Fruit fly (Drosophila melanogaster) whole organism, prepupa: ENCODE data around the gene Slob.

ENCODE experiments used
- CG11294 ChIP-seq: fragments of 200-800 bp; sonication (Bioruptor generic); IDR thresholded peaks from 2 replicates; pipeline ENCODE4 v1.3.6; 2022; ENCODE audit warnings: missing biosample characterization, missing genetic modification characterization
- CG11902 ChIP-seq: fragments of 200-800 bp; sonication (Bioruptor generic); optimal IDR thresholded peaks from 3 replicates; lab custom pipeline; 2016; ENCODE audit warnings: missing biosample characterization, missing genetic modification characterization
- CG16779 ChIP-seq: fragments of 200-800 bp; sonication (Bioruptor generic); optimal IDR thresholded peaks from 3 replicates; lab custom pipeline; 2017; ENCODE audit warnings: missing biosample characterization, mild to moderate bottlenecking, missing genetic modification characterization
- CG3032 ChIP-seq: fragments of 200-800 bp; optimal IDR thresholded peaks from 2 replicates; lab custom pipeline; 2019; ENCODE audit warnings: missing biosample characterization, mild to moderate bottlenecking, missing genetic modification characterization, moderate library complexity
- CG31627 ChIP-seq: fragments of 200-800 bp; sonication (Bioruptor generic); optimal IDR thresholded peaks from 3 replicates; lab custom pipeline; 2016; ENCODE audit warnings: missing biosample characterization, missing genetic modification characterization
- CG32006 ChIP-seq: fragments of 200-800 bp; sonication (Bioruptor generic); optimal IDR thresholded peaks from 3 replicates; lab custom pipeline; 2017; ENCODE audit warnings: missing biosample characterization, mild to moderate bottlenecking, missing genetic modification characterization
- CG34406 ChIP-seq: fragments of 200-800 bp; sonication (Bioruptor generic); optimal IDR thresholded peaks from 3 replicates; lab custom pipeline; 2016; ENCODE audit warnings: missing biosample characterization, missing genetic modification characterization
- CG4318 ChIP-seq: fragments of 200-800 bp; sonication (Bioruptor generic); optimal IDR thresholded peaks from 3 replicates; lab custom pipeline; 2017; ENCODE audit warnings: missing biosample characterization, mild to moderate bottlenecking, missing genetic modification characterization
- CG6808 ChIP-seq: fragments of 200-800 bp; sonication (Bioruptor generic); optimal IDR thresholded peaks from 3 replicates; lab custom pipeline; 2017; ENCODE audit warnings: missing biosample characterization, missing genetic modification characterization, mild to moderate bottlenecking, moderate library complexity, missing genetic modification reagents
- CG9139 ChIP-seq: fragments of 200-800 bp; sonication (Bioruptor generic); optimal IDR thresholded peaks from 3 replicates; lab custom pipeline; 2017; ENCODE audit warnings: missing biosample characterization, mild to moderate bottlenecking, missing genetic modification characterization
- Eip75B ChIP-seq: fragments of 200-800 bp; sonication (Bioruptor generic); optimal IDR thresholded peaks from 3 replicates; lab custom pipeline; 2016; ENCODE audit warnings: missing biosample characterization, missing genetic modification characterization
- Eip78C ChIP-seq: fragments of 200-800 bp; sonication (Bioruptor generic); peaks from one replicate; lab custom pipeline; 2016; ENCODE audit warnings: missing biosample characterization, missing genetic modification characterization
- Eip93F ChIP-seq: fragments of 200-800 bp; sonication (Bioruptor generic); optimal IDR thresholded peaks from 2 replicates; lab custom pipeline; 2016; ENCODE audit warnings: missing biosample characterization, mild to moderate bottlenecking, missing genetic modification characterization
- Ets96B ChIP-seq: fragments of 200-800 bp; optimal IDR thresholded peaks from 2 replicates; lab custom pipeline; 2019; ENCODE audit warnings: missing biosample characterization, mild to moderate bottlenecking, missing genetic modification characterization, moderate library complexity
- Met ChIP-seq: fragments of 200-800 bp; sonication (Bioruptor generic); optimal IDR thresholded peaks from 3 replicates; lab custom pipeline; 2016; ENCODE audit warnings: missing biosample characterization, missing genetic modification characterization
- OdsH ChIP-seq: fragments of 200-800 bp; sonication (Bioruptor generic); optimal IDR thresholded peaks from 3 replicates; lab custom pipeline; 2016; ENCODE audit warnings: missing biosample characterization, missing genetic modification characterization
- Smox ChIP-seq: fragments of 200-800 bp; sonication (Bioruptor generic); optimal IDR thresholded peaks from 3 replicates; lab custom pipeline; 2016; ENCODE audit warnings: missing biosample characterization, missing genetic modification characterization
- achi ChIP-seq: fragments of 200-800 bp; sonication (Bioruptor generic); optimal IDR thresholded peaks from 3 replicates; lab custom pipeline; 2016; ENCODE audit warnings: missing biosample characterization, missing genetic modification characterization
- acj6 ChIP-seq: fragments of 200-800 bp; sonication (Bioruptor generic); optimal IDR thresholded peaks from 3 replicates; lab custom pipeline; 2016; ENCODE audit warnings: missing biosample characterization, missing genetic modification characterization
- cyc ChIP-seq: fragments of 200-800 bp; sonication (Bioruptor generic); optimal IDR thresholded peaks from 3 replicates; lab custom pipeline; 2016; ENCODE audit warnings: missing biosample characterization, missing genetic modification characterization
- dac ChIP-seq: fragments of 200-800 bp; sonication (Bioruptor generic); optimal IDR thresholded peaks from 2 replicates; lab custom pipeline; 2017; ENCODE audit warnings: missing biosample characterization, mild to moderate bottlenecking, missing genetic modification characterization
- eg ChIP-seq: fragments of 200-800 bp; sonication (Bioruptor generic); IDR thresholded peaks from 3 replicates; pipeline ENCODE4 v1.3.6; 2022; ENCODE audit warnings: missing biosample characterization, missing genetic modification characterization
- esn ChIP-seq: fragments of 200-800 bp; sonication (Bioruptor generic); optimal IDR thresholded peaks from 2 replicates; lab custom pipeline; 2016; ENCODE audit warnings: missing biosample characterization, mild to moderate bottlenecking, missing genetic modification characterization, moderate library complexity
- fd59A ChIP-seq: fragments of 200-800 bp; sonication (Bioruptor generic); optimal IDR thresholded peaks from 2 replicates; lab custom pipeline; 2017; ENCODE audit warnings: missing biosample characterization, mild to moderate bottlenecking, missing genetic modification characterization, missing genetic modification reagents
- lz ChIP-seq: fragments of 200-800 bp; sonication (Bioruptor generic); optimal IDR thresholded peaks from 3 replicates; lab custom pipeline; 2016; ENCODE audit warnings: missing biosample characterization, missing genetic modification characterization
- net ChIP-seq: fragments of 200-800 bp; sonication (Bioruptor generic); optimal IDR thresholded peaks from 3 replicates; lab custom pipeline; 2016; ENCODE audit warnings: missing biosample characterization, missing genetic modification characterization
- salr ChIP-seq, 2 experiments: fragments of 200-800 bp; sonication (Bioruptor generic); optimal IDR thresholded peaks; 3 replicates each; lab custom pipeline; 2016 to 2018; ENCODE audit warnings: missing biosample characterization in 2 of 2, missing genetic modification characterization in 2 of 2, mild to moderate bottlenecking in 1 of 2
- spab ChIP-seq: fragments of 200-800 bp; sonication (Bioruptor generic); optimal IDR thresholded peaks from 2 replicates; lab custom pipeline; 2017; ENCODE audit warnings: missing biosample characterization, mild to moderate bottlenecking, missing genetic modification characterization, missing genetic modification reagents
- svp ChIP-seq: fragments of 200-800 bp; sonication (Bioruptor generic); peaks from one replicate; lab custom pipeline; 2016; ENCODE audit warnings: missing biosample characterization, missing genetic modification characterization
- vri ChIP-seq: fragments of 200-800 bp; sonication (Bioruptor generic); optimal IDR thresholded peaks from 3 replicates; lab custom pipeline; 2016; ENCODE audit warnings: missing biosample characterization, mild to moderate bottlenecking, missing genetic modification characterization

Slob gene

dm6 chr2L:7690449-7690848 is 15.6 kb upstream of the Slob start:
- no peak for TF ChIP-seq CG4318 (GFP tag; lab: Kevin White, UChicago)
- no peak for TF ChIP-seq CG3032
- TF ChIP-seq Eip75B (GFP tag; lab: Kevin White, UChicago), result no peak

dm6 chr2L:7685290-7685689 is 10.4 kb upstream of the Slob start:
- peak; percentile 53 for TF ChIP-seq vri
- TF ChIP-seq net (GFP tag; lab: Kevin White, UChicago), result no peak
- peak; percentile 15 for TF ChIP-seq svp
- no peak for TF ChIP-seq CG11294 (GFP tag; lab: Robert Waterston, UW)

dm6 chr2L:7680298-7680697 is 5.4 kb upstream of the Slob start:
- TF ChIP-seq vri (peak; percentile 0), spab (GFP tag; lab: Kevin White, UChicago) (no peak)
- TF ChIP-seq, all 60 proteins: peak for 1

DNA sequence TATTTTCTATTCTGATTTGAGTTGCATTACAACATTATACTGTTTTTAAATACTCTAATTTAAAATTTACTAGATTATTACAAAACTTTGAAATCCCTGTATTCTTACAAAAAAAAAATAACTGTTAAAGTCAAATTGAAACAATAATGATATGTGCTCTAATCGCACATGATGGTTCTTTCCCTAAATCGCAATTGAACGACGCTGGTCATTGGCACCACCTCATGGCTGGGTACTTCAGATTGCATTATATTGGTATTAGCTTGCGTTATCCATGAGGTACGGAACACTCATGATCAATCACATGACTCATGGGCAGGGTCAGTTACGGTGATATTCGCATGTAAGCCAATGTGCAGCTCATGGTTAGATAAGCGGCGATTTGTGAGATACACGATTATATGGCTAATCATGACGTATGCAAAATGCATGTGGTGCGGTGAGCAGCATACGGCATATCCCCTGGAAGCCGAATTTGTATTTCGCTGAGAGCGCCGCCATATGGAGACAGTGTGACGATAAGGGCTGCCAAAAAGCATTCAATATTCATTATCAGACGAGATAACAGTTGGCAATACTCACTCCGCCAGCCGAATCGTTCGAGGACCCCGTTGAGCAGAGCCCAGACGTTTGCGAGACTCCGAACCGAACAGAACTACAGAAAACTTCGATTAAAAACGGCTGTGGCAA is 3.4 kb upstream of the Slob start:
- TF ChIP-seq Eip93F (GFP tag; lab: Kevin White, UChicago) (peak; percentile 50), Eip78C (peak; percentile 10), Met (no peak), achi (GFP tag; lab: Kevin White, UChicago) (no peak), vri (peak; percentile 92), acj6 (GFP tag; lab: Kevin White, UChicago) (no peak), svp (peak; percentile 74)

- TF ChIP-seq lz (GFP tag; lab: Kevin White, UChicago), result no peak
- no peak for TF ChIP-seq Eip75B (GFP tag; lab: Kevin White, UChicago)
- TF ChIP-seq spab (GFP tag; lab: Kevin White, UChicago), result no peak
- no peak for TF ChIP-seq cyc (GFP tag; lab: Kevin White, UChicago)
- TF ChIP-seq CG6808 (GFP tag; lab: Kevin White, UChicago), result no peak
- TF ChIP-seq CG11902 (GFP tag; lab: Kevin White, UChicago), result no peak
These were observed 2.1 kb upstream of the Slob start for dm6 chr2L:7676982-7677381.

dm6 chr2L:7675754-7676178 is 888 bp upstream of the Slob start:
- no peak for TF ChIP-seq CG31627
- TF ChIP-seq acj6 (GFP tag; lab: Kevin White, UChicago), result no peak
- no peak for TF ChIP-seq CG16779 (tag; lab: Kevin White, UChicago)
- TF ChIP-seq svp, result peak; percentile 77
- TF ChIP-seq CG9139, result no peak
- TF ChIP-seq Eip78C, result peak; percentile 10
- TF ChIP-seq Eip75B (GFP tag; lab: Kevin White, UChicago), result peak; percentile 22
- TF ChIP-seq, all 60 proteins: peak for 3

DNA sequence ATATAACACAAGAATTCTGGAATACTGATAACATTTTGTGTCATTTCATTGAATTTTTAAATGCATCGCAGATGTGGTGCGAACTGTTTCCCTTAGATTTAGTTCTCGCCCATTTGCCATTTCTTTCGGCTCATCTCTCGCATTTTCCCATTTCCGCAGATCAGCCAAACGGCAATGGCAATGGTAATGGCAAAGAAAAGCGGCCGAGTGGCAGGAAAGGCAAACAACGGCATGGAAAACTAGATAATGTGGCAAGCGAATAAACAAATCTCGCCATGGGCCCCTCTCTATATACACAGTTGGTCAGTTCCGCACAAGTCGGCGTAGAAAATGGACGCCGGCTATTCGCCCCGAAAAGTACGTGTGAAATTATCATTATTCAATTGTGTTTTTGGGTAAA is 9.1 kb downstream of the Slob start, which contains the start of gene Myo28B1:
Myo28B1 (plus strand) TSS at position 301 of the 400 bp plus-strand sequence.
- TF ChIP-seq CG32006 (no peak), esn (GFP tag; lab: Kevin White, UChicago) (no peak), svp (peak; percentile 14)
- TF ChIP-seq, all 60 proteins: peak for 1

DNA sequence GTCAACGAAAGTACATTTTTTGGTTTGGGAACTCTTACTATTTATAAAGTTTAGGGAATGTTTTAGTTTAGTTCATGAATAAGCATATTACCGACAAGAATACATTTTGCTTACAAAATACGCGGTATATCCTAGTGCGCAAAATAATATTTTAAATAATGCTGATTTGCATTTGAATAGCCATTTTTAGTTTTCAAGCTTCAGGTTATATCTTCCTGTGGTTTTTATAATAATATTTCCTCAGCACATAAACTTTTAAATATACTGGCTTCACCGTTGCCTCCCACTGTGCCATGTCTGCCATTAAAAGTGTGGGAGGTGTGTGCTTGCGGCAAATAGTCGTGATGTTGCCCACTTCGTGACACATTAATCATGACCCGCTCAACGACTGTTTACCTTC is 14.8 kb downstream of the Slob start:
- TF ChIP-seq OdsH (GFP tag; lab: Kevin White, UChicago), result no peak
- peak; percentile 2 for TF ChIP-seq CG32006

DNA sequence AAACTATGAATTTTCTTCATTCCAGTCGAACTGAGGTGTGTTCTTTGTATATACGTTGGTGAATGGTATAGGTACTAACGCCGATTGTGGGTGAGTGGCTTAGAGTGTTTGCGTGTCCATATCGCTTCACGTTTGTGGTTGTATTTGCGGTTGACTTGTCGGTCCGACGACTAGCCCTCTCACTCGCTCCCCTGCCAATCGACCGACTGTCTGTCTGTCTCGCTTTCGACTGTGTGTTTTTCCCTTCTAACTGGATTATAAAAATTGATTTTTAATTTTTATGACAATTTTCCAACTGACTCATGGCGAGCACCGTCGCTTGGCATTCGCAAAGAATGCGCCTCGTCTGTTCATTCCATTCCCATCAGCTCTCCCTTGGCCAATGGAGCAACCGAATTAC is 15.3 kb downstream of the Slob start:
- TF ChIP-seq lz (GFP tag; lab: Kevin White, UChicago) (no peak), CG9139 (no peak), salr (GFP tag; optimal IDR thresholded peaks at IDR 0.05; lab: Kevin White, UChicago) (no peak), fd59A (GFP tag; lab: Kevin White, UChicago) (no peak), net (GFP tag; lab: Kevin White, UChicago) (no peak), eg (GFP tag; lab: Robert Waterston, UW) (no peak), CG34406 (no peak), CG32006 (no peak), achi (GFP tag; lab: Kevin White, UChicago) (no peak), Ets96B (tag; lab: Kevin White, UChicago) (no peak), dac (GFP tag; lab: Kevin White, UChicago) (no peak), acj6 (GFP tag; lab: Kevin White, UChicago) (no peak), Smox (no peak), Met (no peak)
